Fruit fly (Drosophila melanogaster): ENCODE results near the gene CG33110.

DNA sequence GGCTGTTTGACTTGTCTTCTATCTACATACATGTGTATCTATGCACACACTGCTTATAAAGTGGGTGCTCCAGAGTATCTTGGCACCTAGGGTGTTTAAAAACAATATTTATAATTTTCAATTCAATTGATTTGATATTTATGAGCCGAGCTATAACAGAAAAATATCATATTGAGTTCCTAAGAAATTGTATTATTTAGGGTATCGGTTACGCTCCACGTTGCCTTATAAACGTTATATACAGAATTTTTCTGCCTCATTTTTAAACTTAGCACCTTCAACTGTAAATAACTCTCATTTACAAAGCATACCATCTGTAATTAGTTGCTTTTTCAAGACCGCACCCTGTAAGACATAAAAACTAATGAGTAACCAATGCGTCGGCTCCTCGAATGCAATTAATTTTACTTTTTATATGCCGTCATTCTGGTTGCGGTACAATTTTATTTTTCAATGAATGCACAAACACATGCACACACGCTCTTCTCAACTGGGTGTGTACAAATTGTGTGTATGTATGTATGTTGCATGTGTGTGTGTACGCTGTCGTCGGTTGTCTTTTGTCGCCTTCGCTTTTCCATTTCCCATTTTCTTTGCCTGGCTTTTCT lies 20.8 kb downstream of the CG33110 start:
- no peak for TF ChIP-seq psq (optimal IDR thresholded peaks at IDR 0.05)
- no peak for TF ChIP-seq Myc (optimal IDR thresholded peaks at IDR 0.05)
- no peak for TF ChIP-seq h (optimal IDR thresholded peaks at IDR 0.05)

Measured in Kc167 (cell line).